Fruit fly (Drosophila melanogaster) whole organism, embryonic: ENCODE results near the gene CG7903.
A peak's percentile ranks its signal among the peaks of the same experiment; 100 is the strongest.

Experiments used
- Abd-B ChIP-seq: fragments of 200-800 bp; sonication (Bioruptor generic); optimal IDR thresholded peaks from 2 replicates; lab custom pipeline; 2018; ENCODE audit warnings: missing biosample characterization, mild to moderate bottlenecking, missing genetic modification characterization, moderate library complexity
- Blimp-1 ChIP-seq: fragments of 200-800 bp; sonication (Bioruptor generic); optimal IDR thresholded peaks from 3 replicates; lab custom pipeline; 2018; ENCODE audit warnings: missing biosample characterization, missing genetic modification characterization, mild to moderate bottlenecking, moderate library complexity, missing genetic modification reagents
- CG11093 ChIP-seq: fragments of 200-800 bp; sonication (Bioruptor generic); IDR thresholded peaks from 3 replicates; pipeline ENCODE4 v1.3.6; 2022; ENCODE audit warnings: missing biosample characterization, missing genetic modification characterization
- CG12104 ChIP-seq: fragments of 200-800 bp; sonication (Bioruptor generic); optimal IDR thresholded peaks from 3 replicates; lab custom pipeline; 2016; ENCODE audit warnings: missing biosample characterization, missing genetic modification characterization
- CG13424 ChIP-seq: fragments of 200-800 bp; sonication (Bioruptor generic); optimal IDR thresholded peaks from 2 replicates; lab custom pipeline; 2019; ENCODE audit warnings: missing biosample characterization, mild to moderate bottlenecking, missing genetic modification characterization, moderate library complexity
- CG13894 ChIP-seq: fragments of 200-800 bp; sonication (Bioruptor generic); optimal IDR thresholded peaks from 3 replicates; lab custom pipeline; 2018; ENCODE audit warnings: missing biosample characterization, mild to moderate bottlenecking, missing genetic modification characterization, moderate library complexity
- CG15601 ChIP-seq: fragments of 200-800 bp; sonication (Bioruptor generic); optimal IDR thresholded peaks from 3 replicates; lab custom pipeline; 2019; ENCODE audit warnings: missing biosample characterization, mild to moderate bottlenecking, missing genetic modification characterization, moderate library complexity
- CG17568 ChIP-seq: fragments of 200-800 bp; sonication (Bioruptor generic); optimal IDR thresholded peaks from 2 replicates; lab custom pipeline; 2018; ENCODE audit warnings: missing biosample characterization, mild to moderate bottlenecking, missing genetic modification characterization, moderate library complexity
- CG17802 ChIP-seq: fragments of 200-800 bp; sonication (Bioruptor generic); optimal IDR thresholded peaks from 2 replicates; lab custom pipeline; 2018; ENCODE audit warnings: missing biosample characterization, mild to moderate bottlenecking, missing genetic modification characterization, moderate library complexity
- CG2712 ChIP-seq: fragments of 200-800 bp; optimal IDR thresholded peaks from 3 replicates; lab custom pipeline; 2019; ENCODE audit warnings: missing biosample characterization, mild to moderate bottlenecking, missing genetic modification characterization, moderate library complexity
- CG30403 ChIP-seq: fragments of 200-800 bp; sonication (Bioruptor generic); optimal IDR thresholded peaks from 3 replicates; lab custom pipeline; 2016; ENCODE audit warnings: missing biosample characterization, missing genetic modification characterization
- CG33213 ChIP-seq: fragments of 200-800 bp; sonication (Bioruptor generic); optimal IDR thresholded peaks from 3 replicates; lab custom pipeline; 2016; ENCODE audit warnings: missing biosample characterization, missing genetic modification characterization
- CG3407 ChIP-seq: fragments of 200-800 bp; sonication (Bioruptor generic); optimal IDR thresholded peaks from 2 replicates; lab custom pipeline; 2018; ENCODE audit warnings: missing biosample characterization, mild to moderate bottlenecking, missing genetic modification characterization
- CG5953 ChIP-seq: fragments of 200-800 bp; sonication (Bioruptor generic); IDR thresholded peaks from 2 replicates; pipeline ENCODE4 v1.3.6; 2022; ENCODE audit warnings: missing biosample characterization, missing genetic modification characterization
- CG6854 ChIP-seq: fragments of 200-800 bp; sonication (Bioruptor generic); optimal IDR thresholded peaks from 3 replicates; lab custom pipeline; 2017; ENCODE audit warnings: missing biosample characterization, mild to moderate bottlenecking, missing genetic modification characterization
- CG7357 ChIP-seq: fragments of 200-800 bp; sonication (Bioruptor generic); IDR thresholded peaks from 3 replicates; pipeline ENCODE4 v1.3.6; 2022; ENCODE audit warnings: missing biosample characterization, missing genetic modification characterization
- CG8290 ChIP-seq, 3 experiments: fragments of 200-800 bp; sonication (Bioruptor generic); optimal IDR thresholded peaks; 2 replicates each; lab custom pipeline; 2016 to 2019; ENCODE audit warnings: missing biosample characterization in 3 of 3, missing genetic modification characterization in 3 of 3, mild to moderate bottlenecking in 2 of 3, moderate library complexity in 1 of 3
- CTCF ChIP-seq: fragments of 200-800 bp; sonication (Bioruptor generic); optimal IDR thresholded peaks from 2 replicates; lab custom pipeline; 2017; ENCODE audit warnings: missing biosample characterization, mild to moderate bottlenecking, missing genetic modification characterization, moderate library complexity
- Dek ChIP-seq: fragments of 200-800 bp; sonication (Bioruptor generic); optimal IDR thresholded peaks from 3 replicates; lab custom pipeline; 2019; ENCODE audit warnings: missing biosample characterization, mild to moderate bottlenecking, missing genetic modification characterization, moderate library complexity
- Side ChIP-seq: fragments of 200-800 bp; sonication (Bioruptor generic); optimal IDR thresholded peaks from 2 replicates; lab custom pipeline; 2016; ENCODE audit warnings: missing biosample characterization, missing genetic modification characterization
- Sox100B ChIP-seq: fragments of 200-800 bp; sonication (Bioruptor generic); optimal IDR thresholded peaks from 3 replicates; lab custom pipeline; 2018; ENCODE audit warnings: missing biosample characterization, mild to moderate bottlenecking, missing genetic modification characterization
- Usf ChIP-seq: fragments of 200-800 bp; sonication (Bioruptor generic); optimal IDR thresholded peaks from 2 replicates; lab custom pipeline; 2017; ENCODE audit warnings: missing genotype, missing biosample characterization, missing genetic modification characterization
- Xrp1 ChIP-seq: fragments of 200-800 bp; sonication (Bioruptor generic); IDR thresholded peaks from 2 replicates; pipeline ENCODE4 v1.3.6; 2022; ENCODE audit warnings: missing biosample characterization, missing genetic modification characterization
- al ChIP-seq: fragments of 200-800 bp; sonication (Bioruptor generic); IDR thresholded peaks from 2 replicates; pipeline ENCODE4 v1.3.6; 2022; ENCODE audit warnings: missing biosample characterization, missing genetic modification characterization
- ase ChIP-seq: fragments of 200-800 bp; sonication (Bioruptor generic); IDR thresholded peaks from 3 replicates; pipeline ENCODE4 v1.3.6; 2022; ENCODE audit warnings: missing biosample characterization, missing genetic modification characterization
- bab2 ChIP-seq: fragments of 200-800 bp; sonication (Bioruptor generic); optimal IDR thresholded peaks from 2 replicates; lab custom pipeline; 2016; ENCODE audit warnings: missing biosample characterization, missing genetic modification characterization
- bigmax ChIP-seq: fragments of 200-800 bp; sonication (Bioruptor generic); optimal IDR thresholded peaks from 2 replicates; lab custom pipeline; 2018; ENCODE audit warnings: missing biosample characterization, mild to moderate bottlenecking, missing genetic modification characterization
- cato ChIP-seq: fragments of 200-800 bp; sonication (Bioruptor generic); optimal IDR thresholded peaks from 2 replicates; lab custom pipeline; 2016; ENCODE audit warnings: missing biosample characterization, missing genetic modification characterization, borderline replicate concordance
- chn ChIP-seq: fragments of 200-800 bp; sonication (Bioruptor generic); optimal IDR thresholded peaks from 2 replicates; lab custom pipeline; 2016; ENCODE audit warnings: missing biosample characterization, missing genetic modification characterization
- corto ChIP-seq: fragments of 200-800 bp; sonication (Bioruptor generic); optimal IDR thresholded peaks from 2 replicates; lab custom pipeline; 2016; ENCODE audit warnings: missing biosample characterization, mild to moderate bottlenecking, missing genetic modification characterization, moderate library complexity
- crol ChIP-seq: fragments of 200-800 bp; sonication (Bioruptor generic); IDR thresholded peaks from 2 replicates; pipeline ENCODE4 v1.3.6; 2022; ENCODE audit warnings: missing biosample characterization, missing genetic modification characterization
- danr ChIP-seq: fragments of 200-800 bp; sonication (Bioruptor generic); IDR thresholded peaks from 2 replicates; pipeline ENCODE4 v1.3.6; 2022; ENCODE audit warnings: missing biosample characterization, missing genetic modification characterization
- fu2 ChIP-seq: fragments of 200-800 bp; sonication (Bioruptor generic); optimal IDR thresholded peaks from 2 replicates; lab custom pipeline; 2016; ENCODE audit warnings: missing biosample characterization, missing genetic modification characterization
- gce ChIP-seq: fragments of 200-800 bp; sonication (Bioruptor generic); IDR thresholded peaks from 3 replicates; pipeline ENCODE4 v1.3.6; 2022; ENCODE audit warnings: missing biosample characterization, missing genetic modification characterization
- gt ChIP-seq: fragments of 200-800 bp; sonication (Bioruptor generic); IDR thresholded peaks from 2 replicates; pipeline ENCODE4 v1.3.6; 2022; ENCODE audit warnings: missing biosample characterization, missing genetic modification characterization
- her ChIP-seq: fragments of 200-800 bp; sonication (Bioruptor generic); optimal IDR thresholded peaks from 2 replicates; lab custom pipeline; 2016; ENCODE audit warnings: missing biosample characterization, missing genetic modification characterization
- jigr1 ChIP-seq: fragments of 200-800 bp; sonication (Bioruptor generic); IDR thresholded peaks from 3 replicates; pipeline ENCODE4 v1.3.6; 2022; ENCODE audit warnings: missing biosample characterization, missing genetic modification characterization
- ken ChIP-seq: fragments of 200-800 bp; sonication (Bioruptor generic); IDR thresholded peaks from 3 replicates; pipeline ENCODE4 v1.3.6; 2022; ENCODE audit warnings: missing biosample characterization, missing genetic modification characterization
- kni ChIP-seq: fragments of 200-800 bp; sonication (Bioruptor generic); optimal IDR thresholded peaks from 3 replicates; lab custom pipeline; 2017; ENCODE audit warnings: mild to moderate bottlenecking, missing biosample characterization, missing genetic modification reagents, missing genetic modification characterization
- mld ChIP-seq: fragments of 200-800 bp; sonication (Bioruptor generic); IDR thresholded peaks from 3 replicates; pipeline ENCODE4 v1.3.6; 2022; ENCODE audit warnings: missing biosample characterization, missing genetic modification characterization; ENCODE audit not compliant: partially characterized antibody
- oc ChIP-seq: fragments of 200-800 bp; sonication (Bioruptor generic); optimal IDR thresholded peaks from 2 replicates; lab custom pipeline; 2018; ENCODE audit warnings: missing biosample characterization, mild to moderate bottlenecking, missing genetic modification characterization, moderate library complexity
- pb ChIP-seq: fragments of 200-800 bp; sonication (Bioruptor generic); optimal IDR thresholded peaks from 3 replicates; lab custom pipeline; 2016; ENCODE audit warnings: missing biosample characterization, missing genetic modification characterization
- pita ChIP-seq: fragments of 200-800 bp; sonication (Bioruptor generic); optimal IDR thresholded peaks from 2 replicates; lab custom pipeline; 2017; ENCODE audit warnings: missing biosample characterization, mild to moderate bottlenecking, missing genetic modification characterization
- repo ChIP-seq: fragments of 200-800 bp; sonication (Bioruptor generic); optimal IDR thresholded peaks from 2 replicates; lab custom pipeline; 2016; ENCODE audit warnings: missing biosample characterization, missing genetic modification characterization
- usp ChIP-seq: fragments of >200 bp; optimal IDR thresholded peaks from 2 replicates; lab custom pipeline; 2017; ENCODE audit warnings: missing biosample characterization, missing genetic modification characterization
- vnd ChIP-seq: fragments of 200-800 bp; sonication (Bioruptor generic); IDR thresholded peaks from 3 replicates; pipeline ENCODE4 v1.3.6; 2022; ENCODE audit warnings: missing biosample characterization, missing genetic modification characterization; ENCODE audit not compliant: partially characterized antibody
- vvl ChIP-seq: fragments of 200-800 bp; sonication (Bioruptor generic); IDR thresholded peaks from 2 replicates; pipeline ENCODE4 v1.3.6; 2022; ENCODE audit warnings: missing biosample characterization, missing genetic modification characterization
- zen ChIP-seq: fragments of 200-800 bp; sonication (Bioruptor generic); optimal IDR thresholded peaks from 3 replicates; lab custom pipeline; 2018; ENCODE audit warnings: missing biosample characterization, mild to moderate bottlenecking, missing genetic modification characterization, moderate library complexity
- zen2 ChIP-seq: fragments of 200-800 bp; sonication (Bioruptor generic); IDR thresholded peaks from 3 replicates; pipeline ENCODE4 v1.3.6; 2022; ENCODE audit warnings: missing biosample characterization, missing genetic modification characterization; ENCODE audit not compliant: partially characterized antibody

CG7903 gene

DNA sequence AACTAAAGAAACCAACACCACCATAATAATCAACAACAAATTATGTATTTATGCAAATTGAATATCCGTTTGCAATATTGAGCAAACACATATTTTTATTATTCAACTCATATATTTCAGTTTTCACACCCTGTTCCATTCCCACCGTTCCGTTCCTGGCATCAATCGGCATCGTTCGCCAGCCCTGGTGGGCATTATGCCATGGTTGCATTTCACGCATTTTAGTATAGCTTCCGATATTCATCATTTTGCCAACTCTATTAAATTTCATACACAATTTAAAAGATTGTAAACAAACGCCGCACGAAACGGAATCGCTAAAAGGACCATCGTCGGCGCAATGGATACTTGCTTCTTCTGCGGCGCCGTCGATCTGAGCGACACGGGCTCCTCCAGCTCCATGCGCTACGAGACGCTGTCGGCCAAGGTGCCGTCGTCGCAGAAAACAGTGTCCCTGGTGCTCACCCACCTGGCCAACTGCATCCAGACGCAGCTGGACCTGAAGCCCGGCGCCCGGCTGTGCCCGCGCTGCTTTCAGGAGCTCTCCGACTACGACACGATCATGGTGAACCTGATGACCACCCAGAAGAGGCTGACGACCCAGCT is 48.2 kb upstream of the CG7903 start, which contains the start of gene Sry-delta (continued):
- TF ChIP-seq CTCF (GFP tag; lab: Kevin White, UChicago) (peak; percentile 16), her (GFP tag; lab: Kevin White, UChicago) (peak; percentile 90), Blimp-1 (GFP tag; lab: Kevin White, UChicago) (no peak), CG2712 (tag; lab: Kevin White, UChicago) (peak; percentile 83), Sox100B (GFP tag; lab: Kevin White, UChicago) (no peak), CG17568 (GFP tag; lab: Kevin White, UChicago) (no peak), cato (GFP tag; lab: Kevin White, UChicago) (peak; percentile 28), zen2 (GFP tag; lab: Robert Waterston, UW) (no peak; the same call in 2 of the 3 replicates), Xrp1 (GFP tag; lab: Robert Waterston, UW) (peak; percentile 68; the same call in 1 of the 2 replicates), CG7357 (GFP tag; lab: Robert Waterston, UW) (peak; percentile 50; the same call in 1 of the 3 replicates), corto (GFP tag; lab: Kevin White, UChicago) (no peak), pb (GFP tag; lab: Kevin White, UChicago) (no peak), CG17802 (tag; lab: Kevin White, UChicago) (peak; percentile 83), danr (peak; percentile 44; the same call in 1 of the 2 replicates), mld (GFP tag; lab: Robert Waterston, UW) (peak; percentile 41; the same call in 1 of the 3 replicates), CG13424 (tag; lab: Kevin White, UChicago) (peak; percentile 72), Dek (tag; lab: Kevin White, UChicago) (peak; percentile 83), Side (GFP tag; lab: Kevin White, UChicago) (peak; percentile 90), Usf (no peak), ken (GFP tag; lab: Robert Waterston, UW) (peak; percentile 88), vnd (GFP tag; lab: Robert Waterston, UW) (peak; percentile 46; the same call in 2 of the 3 replicates), crol (GFP tag; lab: Robert Waterston, UW) (no peak), CG33213 (GFP tag; lab: Kevin White, UChicago) (peak; percentile 90), CG5953 (GFP tag; lab: Robert Waterston, UW) (0 out of 2 replicates have a peak, but pooled peaks have one; percentile 23), CG3407 (GFP tag; lab: Kevin White, UChicago) (no peak), pita (no peak), fu2 (GFP tag; lab: Kevin White, UChicago) (peak; percentile 81), CG11093 (no peak), zen (tag; lab: Kevin White, UChicago) (peak; percentile 80), ase (GFP tag; lab: Robert Waterston, UW) (peak; percentile 69; the same call in 2 of the 3 replicates), CG8290 (GFP tag; optimal IDR thresholded peaks at IDR 0.05; lab: Kevin White, UChicago) (peak; percentile 72), CG8290 (tag; optimal IDR thresholded peaks at IDR 0.05; lab: Kevin White, UChicago) (peak in 1 of 2 experiments; percentile 37), usp (GFP tag; lab: Kevin White, UChicago) (no peak), chn (peak; percentile 85), oc (tag; lab: Kevin White, UChicago) (no peak), CG6854 (GFP tag; lab: Kevin White, UChicago) (no peak), jigr1 (no peak; the same call in 2 of the 3 replicates), repo (GFP tag; lab: Kevin White, UChicago) (peak; percentile 79), gce (GFP tag; lab: Robert Waterston, UW) (0 out of 3 replicates have a peak, but pooled peaks have one; percentile 20), bab2 (peak; percentile 84), kni (GFP tag; lab: Kevin White, UChicago) (peak; percentile 17), CG13894 (tag; lab: Kevin White, UChicago) (peak; percentile 89), vvl (GFP tag; lab: Robert Waterston, UW) (peak; percentile 90), Abd-B (GFP tag; lab: Kevin White, UChicago) (peak; percentile 86), CG30403 (peak; percentile 90), al (GFP tag; lab: Robert Waterston, UW) (peak; percentile 80), CG12104 (GFP tag; lab: Kevin White, UChicago) (peak; percentile 54), gt (GFP tag; lab: Robert Waterston, UW) (no peak), CG15601 (peak; percentile 78), bigmax (peak; percentile 79)
